Fruit fly (Drosophila melanogaster) whole organism, wandering third instar larva: ENCODE results near the gene ec.
"Not testable (repeated sequence)": the region's sequence is repeated elsewhere in the genome, so short reads cannot be mapped to it uniquely, and the experiment has no call there.

Source experiments
- Hnf4 ChIP-seq: fragments of 200-800 bp; sonication (Bioruptor generic); optimal IDR thresholded peaks from 2 replicates; lab custom pipeline; 2016; ENCODE audit warnings: missing biosample characterization, mild to moderate bottlenecking, missing genetic modification characterization
- Jra ChIP-seq: sonication (Bioruptor generic); optimal IDR thresholded peaks from 2 replicates; lab custom pipeline; 2016; ENCODE audit warnings: missing biosample characterization, missing genetic modification characterization
- N ChIP-seq: fragments of >200 bp; optimal IDR thresholded peaks from 2 replicates; lab custom pipeline; 2018; ENCODE audit warnings: missing biosample characterization, missing external identifiers, missing genetic modification characterization
- OdsH ChIP-seq: fragments of 200-800 bp; sonication (Bioruptor generic); optimal IDR thresholded peaks from 2 replicates; lab custom pipeline; 2016; ENCODE audit warnings: missing biosample characterization, mild to moderate bottlenecking, missing genetic modification characterization
- Rel ChIP-seq, 2 experiments: fragments of 200-800 bp; sonication (Bioruptor generic) in 1 of 2; optimal IDR thresholded peaks; 2 replicates in 1 of 2; 3 replicates in 1 of 2; lab custom pipeline; 2016 to 2019; ENCODE audit warnings: mild to moderate bottlenecking in 2 of 2, missing biosample characterization in 2 of 2, missing genetic modification characterization in 2 of 2, moderate library complexity in 1 of 2
- h ChIP-seq: fragments of 200-800 bp; sonication (Bioruptor generic); optimal IDR thresholded peaks from 3 replicates; lab custom pipeline; 2016; ENCODE audit warnings: missing biosample characterization, mild to moderate bottlenecking, missing genetic modification characterization
- lola ChIP-seq: fragments of >200 bp; optimal IDR thresholded peaks from 2 replicates; lab custom pipeline; 2017; ENCODE audit warnings: missing biosample characterization, missing genetic modification characterization
- pan ChIP-seq: fragments of >200 bp; optimal IDR thresholded peaks from 2 replicates; lab custom pipeline; 2017
- tai ChIP-seq: sonication (Bioruptor generic); optimal IDR thresholded peaks from 2 replicates; lab custom pipeline; 2016; ENCODE audit warnings: missing biosample characterization, missing genetic modification characterization
- usp ChIP-seq: fragments of >200 bp; optimal IDR thresholded peaks from 2 replicates; lab custom pipeline; 2017; ENCODE audit warnings: missing biosample characterization, missing genetic modification characterization

- not testable (repeated sequence) for TF ChIP-seq usp; pan; Hnf4 (GFP tag; lab: Kevin White, UChicago); tai (GFP tag; lab: Kevin White, UChicago); N (GFP tag; lab: Kevin White, UChicago); OdsH (GFP tag; lab: Kevin White, UChicago); h (GFP tag; lab: Kevin White, UChicago); Rel (GFP tag; optimal IDR thresholded peaks at IDR 0.05; lab: Kevin White, UChicago); Rel (tag; optimal IDR thresholded peaks at IDR 0.05; lab: Kevin White, UChicago); Jra (GFP tag; lab: Kevin White, UChicago); lola
Measured at dm6 chrX:3798919-3799318, 12.6 kb upstream of the ec start, which contains the start of gene HIP.
